Fruit fly (Drosophila melanogaster) whole organism, embryonic: Measurements from ENCODE around the gene CG18598.

Experiments
- Adf1 ChIP-seq: fragments of 200-800 bp; sonication (Bioruptor generic); IDR thresholded peaks from 2 replicates; pipeline ENCODE4 v1.3.6; 2022; ENCODE audit warnings: missing biosample characterization, missing genetic modification characterization
- Aef1 ChIP-seq: fragments of 200-800 bp; sonication (Bioruptor generic); IDR thresholded peaks from 3 replicates; pipeline ENCODE4 v1.3.6; 2022; ENCODE audit warnings: missing biosample characterization, missing genetic modification characterization
- Atf6 ChIP-seq: fragments of 200-800 bp; sonication (Bioruptor generic); IDR thresholded peaks from 2 replicates; pipeline ENCODE4 v1.3.6; 2022; ENCODE audit warnings: missing biosample characterization, missing genetic modification characterization
- Awh ChIP-seq: fragments of 200-800 bp; sonication (Bioruptor generic); IDR thresholded peaks from 2 replicates; pipeline ENCODE4, ENCODE4 v1.3.6; 2022; ENCODE audit warnings: missing biosample characterization, missing genetic modification characterization
- CG10543 ChIP-seq: fragments of 200-800 bp; sonication (Bioruptor generic); optimal IDR thresholded peaks from 3 replicates; lab custom pipeline; 2017; ENCODE audit warnings: missing biosample characterization, mild to moderate bottlenecking, missing genetic modification characterization, moderate library complexity
- CG10979 ChIP-seq: fragments of 200-800 bp; sonication (Bioruptor generic); optimal IDR thresholded peaks from 2 replicates; lab custom pipeline; 2018; ENCODE audit warnings: missing biosample characterization, mild to moderate bottlenecking, missing genetic modification characterization, moderate library complexity
- CG11504 ChIP-seq: fragments of 200-800 bp; sonication (Bioruptor generic); optimal IDR thresholded peaks from 3 replicates; lab custom pipeline; 2019; ENCODE audit warnings: missing biosample characterization, mild to moderate bottlenecking, missing genetic modification characterization, moderate library complexity
- CG11695 ChIP-seq: fragments of 200-800 bp; sonication (Bioruptor generic); IDR thresholded peaks from 3 replicates; pipeline ENCODE4 v1.3.6; 2022; ENCODE audit warnings: missing biosample characterization, missing genetic modification characterization
- CG12104 ChIP-seq: fragments of 200-800 bp; sonication (Bioruptor generic); optimal IDR thresholded peaks from 3 replicates; lab custom pipeline; 2016; ENCODE audit warnings: missing biosample characterization, missing genetic modification characterization
- CG12299 ChIP-seq: fragments of 200-800 bp; sonication (Bioruptor generic); optimal IDR thresholded peaks from 2 replicates; lab custom pipeline; 2018; ENCODE audit warnings: missing biosample characterization, mild to moderate bottlenecking, missing genetic modification characterization
- CG14050 ChIP-seq: fragments of 200-800 bp; sonication (Bioruptor generic); IDR thresholded peaks from 3 replicates; pipeline ENCODE4 v1.3.6; 2022; ENCODE audit warnings: missing biosample characterization, missing genetic modification characterization
- CG1647 ChIP-seq: fragments of 200-800 bp; sonication (Bioruptor generic); optimal IDR thresholded peaks from 3 replicates; lab custom pipeline; 2016; ENCODE audit warnings: missing biosample characterization, missing genetic modification characterization
- CG17186 ChIP-seq: fragments of 200-800 bp; sonication (Bioruptor generic); optimal IDR thresholded peaks from 3 replicates; lab custom pipeline; 2017; ENCODE audit warnings: missing biosample characterization, missing genetic modification reagents, missing genetic modification characterization
- CG17359 ChIP-seq: fragments of 200-800 bp; sonication (Bioruptor generic); optimal IDR thresholded peaks from 3 replicates; lab custom pipeline; 2018; ENCODE audit warnings: missing biosample characterization, mild to moderate bottlenecking, missing genetic modification characterization, moderate library complexity
- CG17361 ChIP-seq: fragments of 200-800 bp; sonication (Bioruptor generic); IDR thresholded peaks from 3 replicates; pipeline ENCODE4 v1.3.6; 2022; ENCODE audit warnings: missing biosample characterization, missing genetic modification characterization
- CG17802 ChIP-seq: fragments of 200-800 bp; sonication (Bioruptor generic); optimal IDR thresholded peaks from 2 replicates; lab custom pipeline; 2018; ENCODE audit warnings: missing biosample characterization, mild to moderate bottlenecking, missing genetic modification characterization, moderate library complexity
- CG2129 ChIP-seq: fragments of 200-800 bp; sonication (Bioruptor generic); IDR thresholded peaks from 2 replicates; pipeline ENCODE4 v1.3.6; 2022; ENCODE audit warnings: missing biosample characterization, missing genetic modification characterization; ENCODE audit not compliant: partially characterized antibody
- CG3163 ChIP-seq: fragments of 200-800 bp; sonication (Bioruptor generic); optimal IDR thresholded peaks from 3 replicates; lab custom pipeline; 2016; ENCODE audit warnings: missing biosample characterization, missing genetic modification characterization
- CG34376 ChIP-seq: fragments of 200-800 bp; sonication (Bioruptor generic); optimal IDR thresholded peaks from 2 replicates; lab custom pipeline; 2018; ENCODE audit warnings: missing biosample characterization, mild to moderate bottlenecking, missing genetic modification characterization
- CG3726 ChIP-seq: fragments of 200-800 bp; sonication (Bioruptor generic); IDR thresholded peaks from 3 replicates; pipeline ENCODE4, ENCODE4 v1.3.6; 2022; ENCODE audit warnings: missing biosample characterization, missing genetic modification characterization
- CG3838 ChIP-seq: fragments of 200-800 bp; sonication (Bioruptor generic); optimal IDR thresholded peaks from 3 replicates; lab custom pipeline; 2016; ENCODE audit warnings: missing biosample characterization, missing genetic modification characterization
- CG42726 ChIP-seq: fragments of 200-800 bp; sonication (Bioruptor generic); IDR thresholded peaks from 2 replicates; pipeline ENCODE4 v1.3.6; 2022; ENCODE audit warnings: missing biosample characterization, missing genetic modification characterization; ENCODE audit not compliant: partially characterized antibody
- CG7786 ChIP-seq: fragments of 200-800 bp; sonication (Bioruptor generic); optimal IDR thresholded peaks from 2 replicates; lab custom pipeline; 2016; ENCODE audit warnings: missing biosample characterization, missing genetic modification characterization
- CG8944 ChIP-seq: fragments of 200-800 bp; sonication (Bioruptor generic); optimal IDR thresholded peaks from 3 replicates; lab custom pipeline; 2016; ENCODE audit warnings: missing biosample characterization, missing genetic modification characterization
- CG9817 ChIP-seq: fragments of 200-800 bp; sonication (Bioruptor generic); optimal IDR thresholded peaks from 2 replicates; lab custom pipeline; 2018; ENCODE audit warnings: missing biosample characterization, mild to moderate bottlenecking, missing genetic modification characterization, moderate library complexity
- Doc3 ChIP-seq: fragments of 200-800 bp; sonication (Bioruptor generic); IDR thresholded peaks from 3 replicates; pipeline ENCODE4 v1.3.6; 2022; ENCODE audit warnings: missing biosample characterization, missing genetic modification characterization; ENCODE audit not compliant: partially characterized antibody
- Fer2 ChIP-seq: fragments of 200-800 bp; sonication (Bioruptor generic); optimal IDR thresholded peaks from 2 replicates; lab custom pipeline; 2018; ENCODE audit warnings: missing biosample characterization, mild to moderate bottlenecking, missing genetic modification characterization, moderate library complexity
- Hand ChIP-seq: fragments of 200-800 bp; sonication (Bioruptor generic); optimal IDR thresholded peaks from 2 replicates; lab custom pipeline; 2017; ENCODE audit warnings: mild to moderate bottlenecking, missing biosample characterization, missing genetic modification reagents, missing genetic modification characterization
- Hr51 ChIP-seq, 2 experiments: fragments of 200-800 bp; sonication (Bioruptor generic); optimal IDR thresholded peaks; 2 replicates in 1 of 2; 3 replicates in 1 of 2; lab custom pipeline; 2016 to 2018; ENCODE audit warnings: missing biosample characterization in 2 of 2, missing genetic modification characterization in 2 of 2, mild to moderate bottlenecking in 1 of 2, moderate library complexity in 1 of 2
- MBD-R2 ChIP-seq: fragments of 200-800 bp; sonication (Bioruptor generic); IDR thresholded peaks from 2 replicates; pipeline ENCODE4 v1.3.6; 2022; ENCODE audit warnings: missing biosample characterization, missing genetic modification characterization
- Med ChIP-seq: fragments of 200-800 bp; sonication (Bioruptor generic); peaks from one replicate; lab custom pipeline; 2016; ENCODE audit warnings: missing biosample characterization, missing genetic modification characterization, mild to moderate bottlenecking, inconsistent platforms, moderate library complexity
- Opbp ChIP-seq: fragments of 200-800 bp; sonication (Bioruptor generic); IDR thresholded peaks from 3 replicates; pipeline ENCODE4 v1.3.6; 2022; ENCODE audit warnings: missing biosample characterization, missing genetic modification characterization; ENCODE audit not compliant: partially characterized antibody
- Poxn ChIP-seq: fragments of 200-800 bp; sonication (Bioruptor generic); IDR thresholded peaks from 2 replicates; pipeline ENCODE4 v1.3.6; 2022; ENCODE audit warnings: missing biosample characterization, missing genetic modification characterization
- Sry-δ ChIP-seq: fragments of 200-800 bp; sonication (Bioruptor generic); optimal IDR thresholded peaks from 2 replicates; lab custom pipeline; 2016; ENCODE audit warnings: missing biosample characterization, missing genetic modification characterization
- Stat92E ChIP-seq, 3 experiments: fragments of >200 bp in 2 of 3; fragments of 200-800 bp in 1 of 3; sonication (Bioruptor generic) in 1 of 3; optimal IDR thresholded peaks; 2 replicates each; lab custom pipeline; 2017 to 2019; ENCODE audit warnings: missing biosample characterization in 3 of 3, missing genetic modification characterization in 3 of 3, mild to moderate bottlenecking in 1 of 3, moderate library complexity in 1 of 3
- TFAM ChIP-seq: fragments of 200-800 bp; sonication (Bioruptor generic); optimal IDR thresholded peaks from 2 replicates; lab custom pipeline; 2017; ENCODE audit warnings: missing biosample characterization, missing genetic modification characterization, inconsistent platforms
- Trl ChIP-seq, 3 experiments: fragments of >200 bp in 2 of 3; fragments of 200-800 bp in 1 of 3; sonication (Bioruptor generic) in 1 of 3; optimal IDR thresholded peaks; 2 replicates in 1 of 3; 3 replicates in 2 of 3; lab custom pipeline; 2016 to 2017; ENCODE audit warnings: missing biosample characterization in 1 of 3, missing genetic modification characterization in 1 of 3
- btn ChIP-seq: fragments of 200-800 bp; sonication (Bioruptor generic); optimal IDR thresholded peaks from 2 replicates; lab custom pipeline; 2016; ENCODE audit warnings: missing biosample characterization, missing genetic modification characterization
- eyg ChIP-seq: fragments of 200-800 bp; sonication (Bioruptor generic); optimal IDR thresholded peaks from 3 replicates; lab custom pipeline; 2016; ENCODE audit warnings: missing biosample characterization, missing genetic modification characterization
- fru ChIP-seq: fragments of >200 bp; optimal IDR thresholded peaks from 2 replicates; lab custom pipeline; 2017
- gsb-n ChIP-seq: fragments of 200-800 bp; sonication (Bioruptor generic); optimal IDR thresholded peaks from 3 replicates; lab custom pipeline; 2018; ENCODE audit warnings: missing biosample characterization, mild to moderate bottlenecking, missing genetic modification characterization
- ham ChIP-seq: fragments of 200-800 bp; sonication (Bioruptor generic); IDR thresholded peaks from 2 replicates; pipeline ENCODE4 v1.3.6; 2022; ENCODE audit warnings: missing biosample characterization, missing genetic modification characterization
- knrl ChIP-seq: fragments of 200-800 bp; sonication (Bioruptor generic); IDR thresholded peaks from 3 replicates; pipeline ENCODE4 v1.3.6; 2022; ENCODE audit warnings: missing biosample characterization, missing genetic modification characterization; ENCODE audit not compliant: partially characterized antibody
- nom ChIP-seq: fragments of 200-800 bp; sonication (Bioruptor generic); optimal IDR thresholded peaks from 2 replicates; lab custom pipeline; 2017; ENCODE audit warnings: missing biosample characterization, missing genetic modification characterization, mild to moderate bottlenecking, moderate library complexity, missing genetic modification reagents
- rib ChIP-seq: fragments of 200-800 bp; sonication (Bioruptor generic); IDR thresholded peaks from 2 replicates; pipeline ENCODE4 v1.3.6; 2022; ENCODE audit warnings: missing biosample characterization, missing genetic modification characterization
- schlank ChIP-seq: fragments of 200-800 bp; sonication (Bioruptor generic); optimal IDR thresholded peaks from 2 replicates; lab custom pipeline; 2018; ENCODE audit warnings: missing biosample characterization, mild to moderate bottlenecking, missing genetic modification characterization
- trh ChIP-seq: fragments of 200-800 bp; sonication (Bioruptor generic); optimal IDR thresholded peaks from 2 replicates; lab custom pipeline; 2016; ENCODE audit warnings: missing biosample characterization, missing genetic modification characterization
- tup ChIP-seq: fragments of 200-800 bp; sonication (Bioruptor generic); optimal IDR thresholded peaks from 2 replicates; lab custom pipeline; 2016; ENCODE audit warnings: missing biosample characterization, mild to moderate bottlenecking, missing genetic modification characterization, moderate library complexity
- zfh1 ChIP-seq: fragments of 200-800 bp; sonication (Bioruptor generic); IDR thresholded peaks from 3 replicates; pipeline ENCODE4 v1.3.6; 2022; ENCODE audit warnings: missing biosample characterization, missing genetic modification characterization

The CG18598 gene

DNA sequence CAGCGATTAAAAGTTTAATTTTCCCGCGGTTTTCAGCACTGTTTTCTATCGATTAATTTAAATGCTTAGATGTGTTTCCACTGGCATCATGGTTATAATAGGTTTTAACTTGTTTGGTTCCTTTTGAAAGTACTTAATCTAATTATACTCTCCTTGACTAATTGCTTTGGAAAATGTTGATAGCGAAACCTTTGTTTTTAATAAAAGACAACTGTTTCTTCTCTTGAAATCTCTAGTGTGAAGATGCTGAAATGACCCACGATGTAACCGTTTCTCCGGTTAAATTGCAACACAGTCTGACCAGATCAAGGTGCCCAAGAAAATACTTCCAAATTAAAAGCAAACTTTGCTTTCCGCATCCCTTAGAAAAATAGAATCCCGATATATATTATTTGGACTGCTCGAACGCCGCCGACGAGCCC is 48.0 kb downstream of the CG18598 start, which contains the start of gene Dlc90F (continued):
- no peak for TF ChIP-seq Opbp (GFP tag; lab: Robert Waterston, UW)
- TF ChIP-seq Stat92E (GFP tag; optimal IDR thresholded peaks at IDR 0.05; lab: Kevin White, UChicago): no peak
- no peak for TF ChIP-seq fru (lab: Kevin White, UChicago)
- TF ChIP-seq CG3726 (GFP tag; lab: Robert Waterston, UW): peak; percentile 72; the same call in 1 of the 3 replicates
- peak; percentile 38 for TF ChIP-seq CG10979 (tag; lab: Kevin White, UChicago)
- peak; percentile 55 for TF ChIP-seq CG1647 (GFP tag; lab: Kevin White, UChicago)
- TF ChIP-seq CG9817: peak; percentile 86
- TF ChIP-seq CG3838 (GFP tag; lab: Kevin White, UChicago): peak; percentile 31
- TF ChIP-seq CG17361 (GFP tag; lab: Robert Waterston, UW): peak; percentile 84
- no peak for TF ChIP-seq Hand (GFP tag; lab: Kevin White, UChicago)
- TF ChIP-seq TFAM: peak; percentile 21
- TF ChIP-seq CG34376 (GFP tag; lab: Kevin White, UChicago): no peak
- peak; percentile 83 for TF ChIP-seq Aef1
- TF ChIP-seq CG3163 (GFP tag; lab: Kevin White, UChicago): peak; percentile 55
- TF ChIP-seq trh (GFP tag; lab: Kevin White, UChicago): no peak
- TF ChIP-seq CG11504: peak; percentile 79
- peak; percentile 93 for TF ChIP-seq Med (GFP tag; lab: Kevin White, UChicago)
- TF ChIP-seq Adf1 (GFP tag; lab: Robert Waterston, UW): peak; percentile 14; the same call in 1 of the 2 replicates
- TF ChIP-seq CG7786 (GFP tag; lab: Kevin White, UChicago): peak; percentile 77
- TF ChIP-seq Sry-δ (GFP tag; lab: Kevin White, UChicago): peak; percentile 78
- TF ChIP-seq CG8944 (GFP tag; lab: Kevin White, UChicago): peak; percentile 63
- TF ChIP-seq schlank: no peak
- peak; percentile 22 for TF ChIP-seq btn (GFP tag; lab: Kevin White, UChicago)
- peak; percentile 57 for TF ChIP-seq CG17359
- TF ChIP-seq nom (GFP tag; lab: Kevin White, UChicago): no peak
- peak in 1 of 2 experiments; percentile 84 for TF ChIP-seq Hr51 (GFP tag; optimal IDR thresholded peaks at IDR 0.05; lab: Kevin White, UChicago)
- peak; percentile 40; the same call in 1 of the 3 replicates for TF ChIP-seq CG14050 (GFP tag; lab: Robert Waterston, UW)
- peak; percentile 85 for TF ChIP-seq CG17802 (tag; lab: Kevin White, UChicago)
- peak; percentile 63; the same call in 1 of the 3 replicates for TF ChIP-seq CG11695
- TF ChIP-seq ham (GFP tag; lab: Robert Waterston, UW): no peak
- peak; percentile 49; the same call in 1 of the 3 replicates for TF ChIP-seq Doc3 (GFP tag; lab: Robert Waterston, UW)
- TF ChIP-seq gsb-n (tag; lab: Kevin White, UChicago): peak; percentile 56
- peak; percentile 12 for TF ChIP-seq CG12104 (GFP tag; lab: Kevin White, UChicago)
- TF ChIP-seq Trl (optimal IDR thresholded peaks at IDR 0.05; lab: Kevin White, UChicago): no peak
- peak; percentile 71 for TF ChIP-seq Trl (GFP tag; optimal IDR thresholded peaks at IDR 0.05; lab: Kevin White, UChicago)
- peak; percentile 57 for TF ChIP-seq CG17186 (GFP tag; lab: Kevin White, UChicago)
- TF ChIP-seq MBD-R2 (GFP tag; lab: Robert Waterston, UW): no peak; the same call in none of the 2 replicates
- TF ChIP-seq CG10543 (GFP tag; lab: Kevin White, UChicago): peak; percentile 50
- TF ChIP-seq tup (GFP tag; lab: Kevin White, UChicago): peak; percentile 6
- no peak for TF ChIP-seq Poxn (GFP tag; lab: Robert Waterston, UW)
- peak; percentile 74 for TF ChIP-seq knrl (GFP tag; lab: Robert Waterston, UW)
- no peak for TF ChIP-seq CG2129 (GFP tag; lab: Robert Waterston, UW)
- peak; percentile 47; the same call in 1 of the 2 replicates for TF ChIP-seq rib (GFP tag; lab: Robert Waterston, UW)
- peak; percentile 78 for TF ChIP-seq eyg
- peak; percentile 74; the same call in 1 of the 2 replicates for TF ChIP-seq Atf6 (GFP tag; lab: Robert Waterston, UW)
- TF ChIP-seq CG12299 (tag; lab: Kevin White, UChicago): peak; percentile 25
- peak; percentile 69; the same call in 1 of the 2 replicates for TF ChIP-seq Awh (GFP tag; lab: Robert Waterston, UW)
- TF ChIP-seq Fer2 (tag; lab: Kevin White, UChicago): peak; percentile 34
- no peak for TF ChIP-seq CG42726 (GFP tag; lab: Robert Waterston, UW)
- peak; percentile 85 for TF ChIP-seq zfh1 (GFP tag; lab: Robert Waterston, UW)
